Worm (Caenorhabditis elegans): Measurements from ENCODE around the gene Y46E12A.3.

Gene Y46E12A.3

ce11 chrIII:1764463-1764862, 9.7 kb upstream of the Y46E12A.3 start:
- TF ChIP-seq flh-1 (GFP tag; optimal IDR thresholded peaks at IDR 0.05) (no peak), sem-2 (GFP tag; optimal IDR thresholded peaks at IDR 0.05) (no peak), mls-2 (tag; optimal IDR thresholded peaks at IDR 0.05) (no peak), lin-32 (GFP tag; optimal IDR thresholded peaks at IDR 0.05) (no peak), cnd-1 (tag; optimal IDR thresholded peaks at IDR 0.05) (no peak), hlh-1 (tag; optimal IDR thresholded peaks at IDR 0.05) (no peak)

ce11 chrIII:1763222-1763621, 8.5 kb upstream of the Y46E12A.3 start, which contains the start of gene cnc-6:
Gene cnc-6 (plus strand): TSS chrIII:1763522.
- TF ChIP-seq nhr-76 (tag; optimal IDR thresholded peaks at IDR 0.05) (no peak), flh-1 (GFP tag; optimal IDR thresholded peaks at IDR 0.05) (no peak), mab-5 (tag; optimal IDR thresholded peaks at IDR 0.05) (no peak), drap-1 (GFP tag; optimal IDR thresholded peaks at IDR 0.05) (no peak), hlh-1 (tag; optimal IDR thresholded peaks at IDR 0.05) (no peak), unc-120 (tag; optimal IDR thresholded peaks at IDR 0.05; ENCODE audit: poor library complexity, severe bottlenecking) (no peak), ham-2 (GFP tag; optimal IDR thresholded peaks at IDR 0.05) (no peak), ceh-39 (tag; optimal IDR thresholded peaks at IDR 0.05) (no peak), unc-62 (GFP tag; optimal IDR thresholded peaks at IDR 0.05) (no peak), ceh-43 (GFP tag; optimal IDR thresholded peaks at IDR 0.05) (no peak), ces-1 (GFP tag; optimal IDR thresholded peaks at IDR 0.05) (no peak), sem-2 (GFP tag; optimal IDR thresholded peaks at IDR 0.05) (no peak)

- TF ChIP-seq unc-120 (tag; optimal IDR thresholded peaks at IDR 0.05; ENCODE audit: poor library complexity, severe bottlenecking) (no peak), nhr-12 (tag; optimal IDR thresholded peaks at IDR 0.05) (no peak), sem-2 (GFP tag; optimal IDR thresholded peaks at IDR 0.05) (no peak), ztf-11 (tag; optimal IDR thresholded peaks at IDR 0.05) (no peak), bed-3 (GFP tag; optimal IDR thresholded peaks at IDR 0.05) (no peak), ceh-83 (GFP tag; optimal IDR thresholded peaks at IDR 0.05) (no peak), elt-1 (tag; optimal IDR thresholded peaks at IDR 0.05; ENCODE audit: borderline replicate concordance, insufficient read depth) (no peak), mls-2 (tag; optimal IDR thresholded peaks at IDR 0.05) (no peak), mep-1 (tag; optimal IDR thresholded peaks at IDR 0.05) (no peak), drap-1 (GFP tag; optimal IDR thresholded peaks at IDR 0.05) (no peak), snpc-4 (tag; optimal IDR thresholded peaks at IDR 0.05) (no peak), mab-5 (tag; optimal IDR thresholded peaks at IDR 0.05) (no peak), unc-39 (tag; optimal IDR thresholded peaks at IDR 0.05) (no peak), cnd-1 (tag; optimal IDR thresholded peaks at IDR 0.05) (no peak), ceh-43 (GFP tag; optimal IDR thresholded peaks at IDR 0.05) (no peak), nhr-237 (tag; optimal IDR thresholded peaks at IDR 0.05) (no peak), sptf-1 (tag; optimal IDR thresholded peaks at IDR 0.05) (no peak)
Observed at ce11 chrIII:1758632-1759031, 3.9 kb upstream of the Y46E12A.3 start, which contains the start of gene Y46E12A.2. Gene Y46E12A.2 (plus strand): TSS chrIII:1758932.

- TF ChIP-seq M03D4.4 (tag; optimal IDR thresholded peaks at IDR 0.05) (no peak), elt-1 (tag; optimal IDR thresholded peaks at IDR 0.05; ENCODE audit: borderline replicate concordance, insufficient read depth) (no peak), mls-2 (tag; optimal IDR thresholded peaks at IDR 0.05) (no peak), zip-8 (tag; optimal IDR thresholded peaks at IDR 0.05) (no peak), unc-120 (tag; optimal IDR thresholded peaks at IDR 0.05; ENCODE audit: poor library complexity, severe bottlenecking) (no peak), elt-3 (tag; optimal IDR thresholded peaks at IDR 0.05) (no peak), mab-5 (tag; optimal IDR thresholded peaks at IDR 0.05) (no peak), bed-3 (GFP tag; optimal IDR thresholded peaks at IDR 0.05) (no peak), nhr-237 (tag; optimal IDR thresholded peaks at IDR 0.05) (no peak), nhr-12 (tag; optimal IDR thresholded peaks at IDR 0.05) (no peak), drap-1 (GFP tag; optimal IDR thresholded peaks at IDR 0.05) (no peak), ham-2 (GFP tag; optimal IDR thresholded peaks at IDR 0.05) (no peak), blmp-1 (tag; optimal IDR thresholded peaks at IDR 0.05) (no peak), unc-62 (GFP tag; optimal IDR thresholded peaks at IDR 0.05) (no peak), nhr-76 (tag; optimal IDR thresholded peaks at IDR 0.05) (no peak), ceh-83 (GFP tag; optimal IDR thresholded peaks at IDR 0.05) (no peak), ztf-11 (tag; optimal IDR thresholded peaks at IDR 0.05) (no peak), lsy-2 (tag; optimal IDR thresholded peaks at IDR 0.05) (no peak), lin-32 (GFP tag; optimal IDR thresholded peaks at IDR 0.05) (no peak)
Observed at ce11 chrIII:1758151-1758550, 3.4 kb upstream of the Y46E12A.3 start, which contains the start of gene Y46E12A.5. Gene Y46E12A.5 (minus strand): TSS chrIII:1758251.

Data from whole organism, mixed stage, embryonic.